Worm (Caenorhabditis elegans): ENCODE data around the gene acdh-13.

- TF ChIP-seq B0336.3 (GFP tag; IDR thresholded peaks at IDR 0.05) (no peak), unc-62 (GFP tag; optimal IDR thresholded peaks at IDR 0.05) (no peak), F52B5.7 (tag; optimal IDR thresholded peaks at IDR 0.05) (no peak), ztf-22 (GFP tag; optimal IDR thresholded peaks at IDR 0.05) (no peak), madf-8 (GFP tag; conservative IDR thresholded peaks at IDR 0.05) (no peak), pha-4 (tag; optimal IDR thresholded peaks at IDR 0.05) (no peak), hrde-1 (tag; optimal IDR thresholded peaks at IDR 0.05; ENCODE audit: borderline replicate concordance) (no peak), ekl-4 (GFP tag; IDR thresholded peaks at IDR 0.05) (no peak), madf-10 (tag; optimal IDR thresholded peaks at IDR 0.05) (no peak), madf-3 (GFP tag; IDR thresholded peaks at IDR 0.05) (no peak), bed-2 (GFP tag; IDR thresholded peaks at IDR 0.05) (no peak), ama-1 (optimal IDR thresholded peaks at IDR 0.05) (no peak), ama-1 (GFP tag; optimal IDR thresholded peaks at IDR 0.05) (no peak), aptf-3 (GFP tag; IDR thresholded peaks at IDR 0.05) (no peak), hlh-26 (GFP tag; conservative IDR thresholded peaks at IDR 0.05) (no peak)
These were observed 14.1 kb upstream of the acdh-13 start, which contains the start of gene C09G4.4 for ce11 chrIV:8512679-8513078.

All from whole organism, young adult.